Worm (Caenorhabditis elegans) whole organism, L3 larva: ENCODE measurements around the gene degl-1.

Experiments used
- elt-1 ChIP-seq: fragments of 150-350 bp; optimal IDR thresholded peaks from 2 replicates; lab custom pipeline; 2014; ENCODE audit warnings: missing biosample characterization, missing genetic modification characterization
- elt-3 ChIP-seq, 3 experiments: fragments of 150-350 bp in 1 of 3; sonication (generic microtip) in 2 of 3; optimal IDR thresholded peaks; 2 replicates in 2 of 3; 4 replicates in 1 of 3; lab custom pipeline; 2014 to 2017; ENCODE audit warnings: missing biosample characterization in 3 of 3, missing genetic modification characterization in 3 of 3
- fkh-2 ChIP-seq: fragments of 150-350 bp; optimal IDR thresholded peaks from 2 replicates; lab custom pipeline; 2014; ENCODE audit warnings: missing biosample characterization, missing genetic modification reagents, missing genetic modification characterization
- fos-1 ChIP-seq: fragments of 150-350 bp; optimal IDR thresholded peaks from 2 replicates; lab custom pipeline; 2014; ENCODE audit warnings: missing biosample characterization, missing genetic modification characterization
- jun-1 ChIP-seq: fragments of 150-350 bp; optimal IDR thresholded peaks from 2 replicates; lab custom pipeline; 2014; ENCODE audit warnings: missing biosample characterization, missing genetic modification reagents, missing genetic modification characterization
- lin-39 ChIP-seq: fragments of 150-350 bp; optimal IDR thresholded peaks from 2 replicates; lab custom pipeline; 2018; ENCODE audit warnings: missing biosample characterization, missing genetic modification reagents, missing genetic modification characterization
- nfya-1 ChIP-seq: sonication (generic microtip); optimal IDR thresholded peaks from 2 replicates; lab custom pipeline; 2017; ENCODE audit warnings: missing genetic modification characterization, mild to moderate bottlenecking, missing compliant biosample characterization, antibody characterized with exemption, moderate library complexity; ENCODE audit not compliant: insufficient read depth
- nhr-11 ChIP-seq: fragments of 150-350 bp; optimal IDR thresholded peaks from 2 replicates; lab custom pipeline; 2014; ENCODE audit warnings: missing biosample characterization, missing genetic modification characterization
- nhr-12 ChIP-seq: fragments of 150-350 bp; optimal IDR thresholded peaks from 2 replicates; lab custom pipeline; 2014; ENCODE audit warnings: missing biosample characterization, missing genetic modification characterization
- nhr-237 ChIP-seq: fragments of 150-350 bp; optimal IDR thresholded peaks from 2 replicates; lab custom pipeline; 2014; ENCODE audit warnings: missing biosample characterization, missing genetic modification characterization
- nhr-43 ChIP-seq: sonication (generic microtip); optimal IDR thresholded peaks from 2 replicates; lab custom pipeline; 2016; ENCODE audit warnings: mild to moderate bottlenecking, missing genetic modification characterization, missing compliant biosample characterization; ENCODE audit not compliant: poor library complexity, severe bottlenecking
- pha-4 ChIP-seq: fragments of 150-350 bp; optimal IDR thresholded peaks from 2 replicates; lab custom pipeline; 2014; ENCODE audit warnings: missing biosample characterization, missing genetic modification reagents, missing genetic modification characterization
- snpc-4 ChIP-seq: fragments of 150-350 bp; optimal IDR thresholded peaks from 2 replicates; lab custom pipeline; 2014; ENCODE audit warnings: missing biosample characterization, missing genetic modification characterization
- ztf-11 ChIP-seq: fragments of 150-350 bp; optimal IDR thresholded peaks from 2 replicates; lab custom pipeline; 2014; ENCODE audit warnings: missing biosample characterization, missing genetic modification characterization

ce11 chrIV:14729272-14729671 lies 42.0 kb downstream of the degl-1 start:
- TF ChIP-seq nfya-1 (tag; lab: Kevin White, UChicago) = no peak
- no peak for TF ChIP-seq fkh-2 (tag; lab: Kevin White, UChicago)
- no peak for TF ChIP-seq ztf-11
- TF ChIP-seq pha-4 = no peak
- no peak for TF ChIP-seq jun-1
- no peak for TF ChIP-seq snpc-4 (tag; lab: Kevin White, UChicago)
- TF ChIP-seq fos-1 (tag; lab: Kevin White, UChicago) = no peak
- no peak for TF ChIP-seq nhr-237 (tag; lab: Kevin White, UChicago)
- no peak for TF ChIP-seq nhr-43 (tag; lab: Kevin White, UChicago)
- TF ChIP-seq lin-39 = no peak
- no peak for TF ChIP-seq nhr-11 (tag; lab: Kevin White, UChicago)
- no peak for TF ChIP-seq elt-3 (tag; optimal IDR thresholded peaks at IDR 0.05; lab: Kevin White, UChicago)
- no peak for TF ChIP-seq nhr-12 (tag; lab: Kevin White, UChicago)
- peak; percentile 68 for TF ChIP-seq elt-1 (tag; lab: Kevin White, UChicago)
